Fruit fly (Drosophila melanogaster): ENCODE measurements around the gene CG17637.
"Not testable (repeated sequence)": the region's sequence is repeated elsewhere in the genome, so short reads cannot be mapped to it uniquely, and the experiment has no call there.

CG17637 gene

DNA sequence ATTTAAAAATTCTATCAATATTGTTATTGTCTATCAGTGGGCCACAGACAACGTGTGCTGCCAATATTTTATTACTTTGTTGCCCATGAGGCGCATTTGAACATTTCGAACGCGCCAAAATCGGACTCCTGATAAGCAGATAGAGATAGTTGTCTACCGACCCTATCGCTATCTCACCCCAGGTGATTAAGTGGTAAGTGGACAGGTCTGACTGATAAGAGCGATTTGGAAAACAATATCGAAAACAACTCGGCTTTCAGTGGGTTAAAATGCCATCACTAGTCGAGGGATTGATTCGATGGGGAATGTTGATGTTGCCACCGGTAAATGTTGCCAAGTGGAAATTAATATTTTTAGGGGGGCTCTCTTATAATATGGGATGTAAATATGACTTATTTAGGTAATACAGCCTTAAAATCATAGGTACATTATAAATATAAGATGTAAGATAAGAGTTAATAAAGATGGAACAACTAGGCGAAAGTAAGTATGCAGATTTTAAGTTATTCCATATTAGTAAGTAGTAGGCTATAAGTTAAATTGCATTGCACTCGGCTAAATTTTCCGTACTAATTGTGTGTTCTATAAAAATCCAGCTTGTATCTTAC is 12.4 kb upstream of the CG17637 start, which contains the start of gene ND-39:
Gene ND-39, plus strand, starts transcription at position 558 of the 608 bp plus-strand sequence.
- TF ChIP-seq CG17801 (GFP tag; optimal IDR thresholded peaks at IDR 0.05; ENCODE audit: partially characterized antibody) = no peak

DNA sequence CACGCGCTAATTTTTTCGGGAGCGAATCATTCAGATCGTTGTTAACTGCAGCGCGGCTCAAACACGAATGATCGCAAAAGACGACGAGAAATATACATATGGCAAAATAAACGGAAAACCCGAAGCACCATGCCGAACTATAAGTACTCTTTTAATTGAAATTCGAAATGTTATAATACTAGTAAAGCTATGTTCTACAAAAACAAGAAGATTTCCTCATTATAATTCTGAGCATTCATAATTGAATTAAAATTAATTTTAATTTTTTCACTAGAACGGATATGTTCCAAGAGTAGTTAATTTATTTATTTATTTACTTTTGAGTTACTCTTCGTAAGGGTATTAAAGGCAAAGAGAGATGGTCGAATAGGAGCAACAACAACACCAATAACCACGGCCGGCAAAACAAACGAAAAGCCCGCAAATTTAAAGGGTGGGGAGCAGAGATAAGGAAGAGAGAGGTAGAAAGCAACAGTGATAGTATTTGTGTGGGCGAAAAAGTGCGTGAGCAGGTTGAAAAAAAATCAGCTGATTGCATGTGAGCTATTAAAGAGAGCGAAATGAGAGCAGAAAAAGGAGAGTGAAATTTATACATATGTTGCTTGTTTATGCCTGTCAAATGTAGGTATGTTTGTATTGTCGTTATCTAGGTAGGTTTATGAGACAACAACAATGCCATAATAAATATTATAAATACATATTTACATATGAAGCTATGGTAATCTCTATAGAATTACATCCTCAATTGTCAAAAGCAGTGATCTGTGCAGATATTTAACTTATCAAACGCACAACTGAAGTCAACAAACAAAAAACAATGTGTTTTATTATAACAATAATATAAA is 10.3 kb upstream of the CG17637 start:
- peak; percentile 95 for TF ChIP-seq CG17801 (GFP tag; optimal IDR thresholded peaks at IDR 0.05; ENCODE audit: partially characterized antibody)

DNA sequence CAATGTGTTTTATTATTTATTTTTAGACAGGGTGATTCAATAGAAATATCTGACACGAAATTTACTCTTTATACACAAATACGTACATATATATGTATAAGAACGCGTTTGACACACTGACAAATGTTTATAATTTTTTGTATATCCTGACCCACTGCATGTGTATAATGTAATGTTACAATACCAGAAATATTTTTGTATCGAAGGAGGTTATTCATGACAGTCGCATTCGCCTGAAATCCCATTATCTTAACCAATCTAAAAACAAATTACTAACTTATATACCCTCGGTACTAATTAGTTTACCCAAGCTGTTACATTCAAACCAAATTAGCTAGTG is 9.8 kb upstream of the CG17637 start:
- no peak for TF ChIP-seq CG17801 (GFP tag; optimal IDR thresholded peaks at IDR 0.05; ENCODE audit: partially characterized antibody)

DNA sequence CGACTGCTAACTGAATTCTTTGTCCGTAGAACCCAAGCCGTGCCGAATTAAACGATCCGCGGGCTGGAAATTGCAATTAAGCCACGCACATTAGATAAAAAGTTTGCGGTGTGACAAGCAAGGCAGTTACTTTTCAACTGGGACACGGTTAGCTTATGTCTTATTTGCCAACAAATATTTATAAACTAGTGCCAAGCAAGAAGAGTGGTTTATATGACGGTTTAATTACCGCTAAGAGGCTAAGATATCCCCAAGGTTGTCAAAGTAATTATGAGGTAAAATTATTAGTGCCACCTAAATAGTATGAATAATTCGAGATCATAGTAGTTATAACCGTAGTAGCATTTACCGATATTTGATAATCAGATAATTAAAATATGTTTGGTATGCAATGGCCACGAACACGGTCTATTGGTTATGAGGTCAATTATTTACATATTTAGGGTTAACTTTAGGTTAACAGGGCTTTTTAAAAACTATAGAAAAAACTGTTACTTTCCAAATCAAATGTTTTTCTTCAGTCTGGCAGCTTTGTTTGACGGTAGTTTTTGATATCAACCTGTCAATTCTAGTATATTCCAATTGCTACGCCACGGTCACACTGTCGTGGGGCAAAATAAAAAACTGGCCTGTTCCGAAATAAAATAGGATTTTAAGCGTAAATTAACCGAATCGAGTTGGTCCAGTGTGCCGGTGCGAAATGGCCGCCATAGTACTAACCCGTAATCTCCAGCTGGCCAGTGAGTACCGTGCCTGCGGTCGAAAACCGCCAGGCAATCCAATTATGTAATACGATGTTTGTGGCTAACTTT is 9.0 kb upstream of the CG17637 start, which contains the start of gene ZnT77C:
Gene ZnT77C, minus strand, starts transcription at position 142 of the 812 bp plus-strand sequence.
- TF ChIP-seq CG17801 (GFP tag; optimal IDR thresholded peaks at IDR 0.05; ENCODE audit: partially characterized antibody) = no peak

DNA sequence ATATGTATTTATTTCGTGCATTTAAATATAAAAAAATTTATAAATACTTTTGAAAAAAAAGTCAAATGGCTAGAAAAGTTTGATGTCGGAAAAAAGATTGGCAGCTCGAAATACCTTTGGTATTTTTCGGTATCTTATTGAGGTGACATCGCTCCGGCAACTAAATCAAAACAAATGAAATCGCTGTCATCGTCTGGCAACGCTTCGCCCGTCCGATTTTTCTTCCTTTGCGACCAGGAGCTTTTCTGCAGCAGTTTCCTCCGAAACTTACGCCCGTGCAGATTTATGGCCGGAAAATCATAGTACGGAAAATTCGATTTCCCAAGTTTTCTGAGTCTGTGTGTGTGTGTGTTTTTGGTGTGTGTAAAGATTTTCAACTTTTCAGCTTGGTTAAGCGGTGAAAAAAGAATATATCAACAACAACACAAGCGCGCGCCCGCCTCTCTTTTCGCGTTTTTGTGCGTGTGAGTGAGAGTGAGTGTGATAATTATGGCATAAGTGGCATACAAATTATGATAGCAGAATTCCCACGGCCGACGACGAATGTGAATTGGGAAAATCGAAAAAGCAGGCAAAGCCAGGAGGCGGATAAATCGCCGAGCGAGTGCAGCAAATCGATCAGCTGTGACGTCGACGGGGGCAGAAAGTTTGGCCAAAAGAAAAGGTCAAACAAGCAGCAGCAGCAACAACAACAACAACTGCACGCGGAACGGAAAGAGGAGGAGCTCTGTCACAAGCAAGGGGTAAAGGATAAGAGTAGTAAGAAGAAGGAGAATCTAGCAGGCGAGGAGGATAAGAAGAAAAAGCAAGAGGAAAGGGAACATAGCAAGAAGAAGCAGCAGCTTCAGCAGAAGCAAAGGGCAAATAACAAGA is 6.6 kb upstream of the CG17637 start, which contains the start of gene CG32425:
Gene CG32425, plus strand, starts transcription at position 200 of the 873 bp plus-strand sequence.
- no peak for TF ChIP-seq CG17801 (GFP tag; optimal IDR thresholded peaks at IDR 0.05; ENCODE audit: partially characterized antibody)

DNA sequence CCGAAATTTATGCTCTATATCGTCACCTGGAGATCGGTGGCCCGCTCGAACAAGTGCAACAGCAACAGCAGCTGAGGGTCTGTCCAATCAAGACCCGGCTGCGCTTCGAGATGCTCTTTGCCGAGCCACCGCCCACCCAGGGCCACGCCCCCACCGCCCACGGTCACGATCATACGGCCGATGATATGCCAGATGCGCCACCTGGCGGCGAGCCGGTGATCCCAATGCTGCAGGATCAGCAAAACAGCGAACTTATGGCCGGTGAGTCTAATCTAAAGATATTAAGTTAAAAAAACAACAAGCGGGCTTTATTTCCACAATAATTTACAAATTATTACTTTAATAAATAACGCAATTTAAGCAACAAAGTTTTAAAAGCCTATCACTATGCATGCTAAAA is 5.8 kb upstream of the CG17637 start:
- no peak for TF ChIP-seq CG17801 (GFP tag; optimal IDR thresholded peaks at IDR 0.05; ENCODE audit: partially characterized antibody)

DNA sequence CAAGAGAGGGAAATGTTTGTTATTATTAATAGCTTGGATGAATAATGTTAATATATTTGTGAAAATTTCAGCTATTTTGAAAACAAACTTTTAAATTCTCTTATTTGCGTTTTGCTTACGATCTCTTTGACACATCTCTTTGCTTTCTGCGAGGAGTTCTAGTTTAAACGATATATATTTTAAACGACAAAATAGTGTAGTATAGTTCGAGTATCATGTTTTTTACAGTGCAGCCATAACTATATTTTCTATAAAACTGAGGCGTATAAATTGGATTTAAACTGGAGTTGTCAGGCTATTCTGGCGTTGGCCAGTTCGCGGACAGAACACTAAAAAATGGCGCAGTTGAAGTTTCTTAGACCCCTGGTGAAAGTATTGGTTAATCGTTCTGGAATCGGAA is 4.5 kb upstream of the CG17637 start, which contains the start of gene CG18281:
Gene CG18281, plus strand, starts transcription at position 301 of the 400 bp plus-strand sequence.
- TF ChIP-seq CG17801 (GFP tag; optimal IDR thresholded peaks at IDR 0.05; ENCODE audit: partially characterized antibody) = not testable (repeated sequence)

DNA sequence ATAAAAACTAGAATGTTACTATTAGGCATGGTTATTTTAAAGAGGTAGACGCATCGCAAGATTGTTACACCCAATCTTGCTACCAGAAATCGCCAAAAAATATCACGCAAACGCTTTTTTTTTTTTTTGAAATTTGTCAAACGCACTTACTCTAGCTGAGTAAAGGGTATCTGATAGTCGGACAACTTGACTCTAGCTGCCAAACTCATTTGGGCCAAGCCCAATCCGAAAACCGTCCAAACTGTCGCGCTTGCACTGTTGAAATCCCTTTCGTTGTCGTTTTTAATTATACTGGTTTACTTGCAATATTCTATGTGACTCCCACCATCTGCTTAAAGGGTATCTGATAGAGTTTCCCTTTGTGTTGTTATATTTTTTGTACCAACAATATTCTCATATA is 730 bp upstream of the CG17637 start:
- no peak for TF ChIP-seq CG17801 (GFP tag; optimal IDR thresholded peaks at IDR 0.05; ENCODE audit: partially characterized antibody)

DNA sequence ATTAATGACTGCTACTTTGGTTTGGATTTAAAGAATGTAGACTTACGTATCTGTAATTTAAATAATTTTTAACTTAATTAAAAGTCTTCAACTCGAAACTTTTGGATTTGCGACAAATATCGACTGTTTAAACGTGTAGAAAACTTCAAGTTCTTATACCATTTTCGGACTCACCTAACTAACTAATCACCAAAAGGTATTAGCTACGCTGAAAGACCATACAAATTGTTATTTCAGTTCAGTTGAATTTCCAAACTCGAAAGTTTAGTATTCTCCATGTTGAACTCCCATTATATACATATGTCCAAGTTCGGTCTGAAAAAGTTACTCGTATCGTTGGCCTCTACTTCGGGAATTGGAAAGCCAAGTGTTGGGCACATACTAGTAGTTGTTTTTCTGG is 1.7 kb downstream of the CG17637 start, which contains the start of gene CG5078:
Gene CG5078, plus strand, starts transcription at position 301 of the 400 bp plus-strand sequence.
- TF ChIP-seq CG17801 (GFP tag; optimal IDR thresholded peaks at IDR 0.05; ENCODE audit: partially characterized antibody) = no peak

DNA sequence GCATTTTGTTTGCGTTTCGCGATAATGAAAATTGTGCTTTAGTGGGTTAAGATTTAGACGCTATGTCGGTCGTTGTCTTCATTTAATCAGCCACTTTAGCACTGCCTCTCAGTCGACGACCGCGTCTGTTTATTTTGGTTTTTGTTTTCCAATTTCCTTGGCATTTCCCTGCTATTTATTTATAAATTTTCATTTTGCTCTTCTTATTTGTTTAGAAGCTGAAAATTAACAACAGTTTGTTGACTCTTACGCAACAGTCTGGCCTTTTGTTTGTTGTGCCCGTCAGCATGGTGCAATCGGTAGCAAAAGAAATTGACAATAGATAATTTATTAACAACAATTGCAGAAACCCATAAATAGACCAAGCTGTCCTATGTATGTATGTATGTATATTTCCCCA is 3.6 kb downstream of the CG17637 start:
- no peak for TF ChIP-seq CG17801 (GFP tag; optimal IDR thresholded peaks at IDR 0.05; ENCODE audit: partially characterized antibody)

DNA sequence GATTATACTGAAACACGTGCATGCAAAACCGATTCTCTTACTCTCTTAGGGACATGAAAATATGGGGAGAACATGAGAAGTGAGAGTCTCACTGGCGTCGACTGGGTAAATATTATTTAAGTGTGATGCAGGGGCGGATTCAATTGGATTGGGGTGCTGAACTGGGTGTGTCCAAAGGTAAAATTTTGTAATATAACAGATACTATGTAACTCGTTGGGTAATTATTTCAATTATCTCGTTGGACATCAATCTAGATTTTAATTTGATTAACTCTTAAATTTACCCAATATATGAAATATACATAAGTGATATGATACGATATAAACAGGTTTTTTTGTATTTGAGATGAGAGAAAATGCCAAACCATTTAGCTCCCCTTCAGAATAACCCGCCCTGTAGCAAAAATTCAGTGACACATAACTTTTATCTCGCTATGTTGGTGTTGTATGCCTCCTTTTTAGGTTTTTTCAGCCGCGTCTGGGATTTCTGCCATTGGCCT is 4.2 kb downstream of the CG17637 start:
- peak; percentile 85 for TF ChIP-seq CG17801 (GFP tag; optimal IDR thresholded peaks at IDR 0.05; ENCODE audit: partially characterized antibody)

DNA sequence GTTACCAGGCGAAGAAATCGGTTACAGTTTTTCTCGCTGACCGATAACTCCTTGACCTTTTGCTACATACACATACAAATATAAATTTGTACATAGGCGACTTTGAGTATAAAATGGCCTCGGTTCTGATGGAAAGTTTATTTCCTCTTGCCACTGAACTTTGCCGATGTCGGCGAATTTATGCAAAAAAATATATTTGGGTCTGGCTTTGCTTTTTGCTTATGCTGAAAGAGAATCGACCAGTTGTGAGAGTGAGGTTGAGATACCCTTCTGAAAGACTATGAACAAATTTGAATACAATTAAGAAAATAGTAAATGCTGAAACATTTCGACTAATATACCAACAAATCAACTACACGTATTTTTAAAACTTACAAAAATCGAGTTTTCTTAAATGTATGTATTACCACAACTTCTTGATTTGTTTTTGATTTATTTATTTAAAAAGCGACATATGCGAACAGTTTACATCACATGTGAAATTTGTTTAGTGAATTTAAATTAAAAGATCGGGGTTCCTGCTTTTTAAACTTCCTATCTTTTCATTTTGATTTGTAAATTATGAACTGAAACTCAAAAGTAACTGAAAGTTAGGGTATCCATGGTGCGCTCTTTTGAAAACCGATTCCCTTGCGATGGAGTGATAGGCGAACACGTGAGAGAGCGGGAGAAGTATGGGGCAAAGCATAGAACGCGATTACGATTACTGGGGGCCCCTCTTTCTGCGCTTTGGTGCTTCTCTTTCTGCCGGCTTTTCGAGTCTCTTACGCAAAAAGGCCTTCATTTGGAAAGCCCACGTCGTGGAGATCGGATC is 5.3 kb downstream of the CG17637 start:
- TF ChIP-seq CG17801 (GFP tag; optimal IDR thresholded peaks at IDR 0.05; ENCODE audit: partially characterized antibody) = peak; percentile 72

DNA sequence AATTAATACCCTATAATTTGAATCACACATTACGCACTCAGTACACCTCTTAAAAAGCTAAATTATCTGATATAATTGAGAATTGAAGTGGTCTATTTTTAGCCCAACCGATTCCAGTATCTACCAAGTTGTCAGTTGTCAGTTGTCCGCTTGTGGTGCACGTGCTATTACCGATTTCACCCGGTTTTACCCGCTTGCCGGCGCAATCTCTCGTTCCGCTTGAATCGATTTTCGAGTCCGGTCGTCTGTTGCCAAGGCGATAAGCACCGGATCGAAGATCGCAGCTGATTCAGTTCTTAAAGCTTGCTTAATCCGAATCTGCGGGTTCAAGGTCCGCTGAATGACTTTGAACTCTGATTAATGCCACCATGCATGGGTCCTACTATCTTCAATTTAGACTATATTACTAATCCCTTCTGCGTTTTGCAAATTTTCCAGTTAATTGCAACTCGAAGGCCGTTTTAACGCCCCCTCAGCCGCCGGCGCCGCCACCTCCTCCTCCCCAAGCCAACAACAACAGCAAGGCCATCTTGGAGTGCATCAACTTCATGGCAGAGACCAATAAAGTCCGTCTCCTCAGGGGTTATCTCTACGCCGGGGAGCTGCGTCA is 7.6 kb downstream of the CG17637 start:
- no peak for TF ChIP-seq CG17801 (GFP tag; optimal IDR thresholded peaks at IDR 0.05; ENCODE audit: partially characterized antibody)

Measured in ovary, adult (tissue).